Worm (Caenorhabditis elegans) whole organism, L1 larva: ENCODE results near the gene C34F6.12.

Experiments
- C04F5.9 ChIP-seq: sonication (generic microtip); optimal IDR thresholded peaks from 2 replicates; lab custom pipeline; 2016; ENCODE audit warnings: missing genetic modification characterization, missing compliant biosample characterization
- C16A3.4 ChIP-seq: fragments of 150-350 bp; optimal IDR thresholded peaks from 2 replicates; lab custom pipeline; 2014; ENCODE audit warnings: missing biosample characterization, missing genetic modification characterization
- C34B4.2 ChIP-seq: sonication (generic microtip); optimal IDR thresholded peaks from 2 replicates; lab custom pipeline; 2017; ENCODE audit warnings: mild to moderate bottlenecking, missing genetic modification characterization, missing compliant biosample characterization
- Y116A8C.19 ChIP-seq: sonication (generic microtip); optimal IDR thresholded peaks from 2 replicates; lab custom pipeline; 2016; ENCODE audit warnings: missing compliant biosample characterization, missing genetic modification characterization, borderline replicate concordance
- alr-1 ChIP-seq: fragments of 200-800 bp; sonication (Bioruptor generic); optimal IDR thresholded peaks from 2 replicates; lab custom pipeline; 2018; ENCODE audit warnings: borderline replicate concordance, mild to moderate bottlenecking, missing genetic modification characterization, missing compliant biosample characterization
- aly-2 ChIP-seq: fragments of 150-350 bp; optimal IDR thresholded peaks from 2 replicates; lab custom pipeline; 2014; ENCODE audit warnings: missing biosample characterization, missing genetic modification characterization
- blmp-1 ChIP-seq: fragments of 150-350 bp; optimal IDR thresholded peaks from 2 replicates; lab custom pipeline; 2014; ENCODE audit warnings: missing biosample characterization, missing genetic modification characterization
- ceh-8 ChIP-seq: fragments of 200-800 bp; sonication (Bioruptor generic); optimal IDR thresholded peaks from 2 replicates; lab custom pipeline; 2018; ENCODE audit warnings: mild to moderate bottlenecking, missing genetic modification characterization, moderate library complexity, missing compliant biosample characterization
- dpl-1 ChIP-seq, 3 experiments: fragments of 150-350 bp in 2 of 3; sonication (generic microtip) in 1 of 3; optimal IDR thresholded peaks; 2 replicates each; lab custom pipeline; 2014 to 2017; ENCODE audit warnings: missing biosample characterization in 3 of 3, missing genetic modification characterization in 3 of 3, missing genetic modification reagents in 3 of 3
- efl-1 ChIP-seq, 4 experiments: fragments of 150-350 bp; optimal IDR thresholded peaks in 3 of 4; peaks in 1 of 4; 1 replicate in 1 of 4; 2 replicates in 3 of 4; lab custom pipeline; 2014; ENCODE audit warnings: missing biosample characterization in 2 of 4, missing genetic modification characterization in 2 of 4, missing genetic modification reagents in 2 of 4
- egl-13 ChIP-seq: sonication (generic microtip); optimal IDR thresholded peaks from 2 replicates; lab custom pipeline; 2016; ENCODE audit warnings: missing genotype, missing genetic modification reagents, missing genetic modification characterization, missing compliant biosample characterization
- elt-2 ChIP-seq: sonication (generic microtip); optimal IDR thresholded peaks from 2 replicates; lab custom pipeline; 2016; ENCODE audit warnings: missing genetic modification characterization, mild to moderate bottlenecking, inconsistent platforms, missing compliant biosample characterization, missing genetic modification reagents
- fkh-4 ChIP-seq: sonication (generic microtip); optimal IDR thresholded peaks from 2 replicates; lab custom pipeline; 2016; ENCODE audit warnings: missing compliant biosample characterization, missing genetic modification characterization, borderline replicate concordance
- hlh-17 ChIP-seq: fragments of 200-800 bp; sonication (Bioruptor generic); optimal IDR thresholded peaks from 2 replicates; lab custom pipeline; 2018; ENCODE audit warnings: missing genetic modification characterization, mild to moderate bottlenecking, missing compliant biosample characterization, moderate library complexity, borderline replicate concordance
- lin-13 ChIP-seq: fragments of 150-350 bp; optimal IDR thresholded peaks from 2 replicates; lab custom pipeline; 2014; ENCODE audit warnings: missing biosample characterization, missing genetic modification reagents, missing genetic modification characterization
- lin-14 ChIP-seq: fragments of 200-800 bp; sonication (Bioruptor generic); optimal IDR thresholded peaks from 2 replicates; lab custom pipeline; 2018; ENCODE audit warnings: mild to moderate bottlenecking, missing genetic modification characterization, moderate library complexity, missing compliant biosample characterization
- lin-35 ChIP-seq, 2 experiments: fragments of 150-350 bp; optimal IDR thresholded peaks; 2 replicates each; lab custom pipeline; 2014; ENCODE audit warnings: missing biosample characterization in 2 of 2, missing genetic modification characterization in 2 of 2, missing genetic modification reagents in 2 of 2
- mab-9 ChIP-seq: fragments of 200-800 bp; sonication (Bioruptor generic); IDR thresholded peaks from 2 replicates; pipeline ENCODE4 v1.3.6; 2022; ENCODE audit warnings: missing genetic modification reagents, missing genetic modification characterization, missing compliant biosample characterization
- mef-2 ChIP-seq: fragments of 150-350 bp; optimal IDR thresholded peaks from 2 replicates; lab custom pipeline; 2014; ENCODE audit warnings: missing biosample characterization, missing genetic modification characterization
- mep-1 ChIP-seq: fragments of 150-350 bp; optimal IDR thresholded peaks from 2 replicates; lab custom pipeline; 2014; ENCODE audit warnings: missing biosample characterization, missing genetic modification characterization
- nhr-11 ChIP-seq: fragments of 150-350 bp; optimal IDR thresholded peaks from 2 replicates; lab custom pipeline; 2014; ENCODE audit warnings: missing biosample characterization, missing genetic modification characterization
- nhr-12 ChIP-seq: sonication (generic microtip); optimal IDR thresholded peaks from 2 replicates; lab custom pipeline; 2017; ENCODE audit warnings: missing biosample characterization, missing genetic modification characterization
- nhr-19 ChIP-seq: fragments of 200-800 bp; sonication (Bioruptor generic); conservative IDR thresholded peaks from 2 replicates; pipeline ENCODE4 v1.3.6; 2022; ENCODE audit warnings: missing genetic modification characterization, missing compliant biosample characterization
- nhr-28 ChIP-seq: fragments of 150-350 bp; optimal IDR thresholded peaks from 2 replicates; lab custom pipeline; 2014; ENCODE audit warnings: missing biosample characterization, missing genetic modification characterization
- nhr-47 ChIP-seq: sonication (generic microtip); optimal IDR thresholded peaks from 2 replicates; lab custom pipeline; 2016; ENCODE audit warnings: mild to moderate bottlenecking, missing genetic modification characterization, moderate library complexity, missing compliant biosample characterization
- nhr-77 ChIP-seq: fragments of 150-350 bp; optimal IDR thresholded peaks from 2 replicates; lab custom pipeline; 2014; ENCODE audit warnings: missing biosample characterization, missing genetic modification characterization
- nhr-85 ChIP-seq: sonication (generic microtip); peaks from one replicate; lab custom pipeline; 2016; ENCODE audit warnings: missing genetic modification characterization, inconsistent platforms, missing compliant biosample characterization
- skn-1 ChIP-seq: fragments of 150-350 bp; optimal IDR thresholded peaks from 2 replicates; lab custom pipeline; 2014; ENCODE audit warnings: missing biosample characterization, missing genetic modification characterization
- snpc-4 ChIP-seq: fragments of 150-350 bp; optimal IDR thresholded peaks from 2 replicates; lab custom pipeline; 2014; ENCODE audit warnings: missing biosample characterization, missing genetic modification characterization
- snu-23 ChIP-seq: sonication (generic microtip); optimal IDR thresholded peaks from 2 replicates; lab custom pipeline; 2016; ENCODE audit warnings: missing genetic modification characterization, missing compliant biosample characterization
- swsn-7 ChIP-seq: sonication (generic microtip); optimal IDR thresholded peaks from 2 replicates; lab custom pipeline; 2016; ENCODE audit warnings: missing genetic modification characterization, missing compliant biosample characterization
- tbx-2 ChIP-seq: sonication (generic microtip); optimal IDR thresholded peaks from 2 replicates; lab custom pipeline; 2016; ENCODE audit warnings: missing genetic modification characterization, missing compliant biosample characterization
- unc-30 ChIP-seq: sonication (generic microtip); optimal IDR thresholded peaks from 2 replicates; lab custom pipeline; 2017; ENCODE audit warnings: missing biosample characterization, missing genetic modification characterization
- unc-62 ChIP-seq: fragments of 150-350 bp; optimal IDR thresholded peaks from 2 replicates; lab custom pipeline; 2014; ENCODE audit warnings: missing biosample characterization, missing genetic modification reagents, missing genetic modification characterization

The C34F6.12 gene

DNA sequence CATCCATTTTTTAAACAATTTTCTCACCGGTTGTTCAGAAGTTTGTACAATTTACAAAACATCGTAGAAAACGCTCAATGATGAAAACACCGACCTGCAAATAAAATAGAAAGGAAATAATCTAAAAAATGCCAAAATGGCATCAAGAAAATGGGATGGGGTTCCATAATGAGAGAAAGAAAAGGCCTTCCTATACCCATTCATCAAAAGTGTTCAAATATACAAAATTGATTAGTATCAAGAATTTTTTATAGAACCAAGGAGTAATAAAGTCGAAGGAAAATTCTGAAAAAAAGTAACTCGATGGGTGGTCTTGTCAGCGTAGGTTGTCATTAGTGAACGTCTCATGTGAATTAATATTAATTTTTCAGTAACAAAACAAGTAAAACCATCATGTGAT, at the start of gene C34F6.12:
Gene C34F6.12 (minus strand): TSS at position 101 of the 400 bp plus-strand sequence.
- no peak for TF ChIP-seq fkh-4 (tag; lab: Kevin White, UChicago)
- TF ChIP-seq efl-1 (optimal IDR thresholded peaks at IDR 0.05; lab: Kevin White, UChicago), result no peak
- TF ChIP-seq efl-1 (GFP tag; optimal IDR thresholded peaks at IDR 0.05 in 1 of 2; lab: Kevin White, UChicago), result peak in 1 of 2 experiments; percentile 37

DNA sequence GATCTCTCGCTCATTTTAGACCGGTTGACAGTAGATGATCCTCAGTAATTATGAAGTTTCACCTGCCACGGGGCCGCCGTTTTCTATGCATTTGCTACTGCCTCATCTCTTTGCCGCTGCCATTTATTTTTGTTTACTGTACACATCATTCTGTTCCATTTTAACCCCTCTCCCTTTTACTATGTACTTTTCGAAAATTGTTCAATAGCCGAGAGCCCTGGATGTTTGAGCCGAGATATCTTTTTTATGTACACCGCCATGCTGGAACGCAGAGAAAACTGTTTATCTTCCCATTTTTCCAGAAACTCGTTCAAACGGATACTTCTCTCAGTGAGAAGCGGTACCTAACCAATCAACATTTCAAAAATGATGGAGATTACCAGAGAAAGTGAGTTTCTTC, 44.4 kb upstream of the C34F6.12 start, which contains the start of gene ifa-1:
Gene ifa-1 (plus strand): TSS at position 301 of the 400 bp plus-strand sequence.
- TF ChIP-seq tbx-2 (tag; lab: Kevin White, UChicago) (no peak), C04F5.9 (tag; lab: Kevin White, UChicago) (no peak), nhr-77 (no peak), unc-30 (tag; lab: Kevin White, UChicago) (no peak), nhr-19 (GFP tag; lab: Robert Waterston, UW) (no peak), C16A3.4 (tag; lab: Kevin White, UChicago) (no peak), nhr-85 (no peak), mep-1 (tag; lab: Kevin White, UChicago) (no peak), swsn-7 (tag; lab: Kevin White, UChicago) (no peak), lin-13 (GFP tag; lab: Kevin White, UChicago) (no peak), dpl-1 (GFP tag; optimal IDR thresholded peaks at IDR 0.05; lab: Kevin White, UChicago) (no peak)

DNA sequence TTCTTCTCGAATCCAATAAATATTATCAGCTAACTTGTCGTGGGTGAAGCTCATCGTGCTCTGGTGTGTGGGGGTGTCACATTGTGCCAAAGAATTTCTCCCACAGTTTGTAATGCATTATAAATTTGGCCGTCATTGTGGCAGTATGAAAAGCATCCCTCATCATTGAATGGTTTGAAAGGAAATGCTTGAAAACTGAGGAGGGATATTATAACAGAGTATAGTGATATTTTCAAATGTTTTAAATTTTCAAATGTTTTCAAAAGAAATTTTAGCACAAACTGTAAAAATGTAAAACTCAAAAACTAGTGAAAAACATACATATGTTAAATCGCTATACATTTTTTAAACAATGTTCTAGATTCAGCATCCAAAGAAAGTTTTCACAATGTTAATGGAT, 42.5 kb upstream of the C34F6.12 start, which contains the start of gene C03A3.3:
Gene C03A3.3 (minus strand): TSS at position 101 of the 400 bp plus-strand sequence.
- TF ChIP-seq hlh-17 (GFP tag; lab: Kevin White, UChicago) (no peak), mab-9 (no peak), aly-2 (tag; lab: Kevin White, UChicago) (no peak), ceh-8 (GFP tag; lab: Kevin White, UChicago) (no peak)
- TF ChIP-seq, all 84 proteins: peak for 0

DNA sequence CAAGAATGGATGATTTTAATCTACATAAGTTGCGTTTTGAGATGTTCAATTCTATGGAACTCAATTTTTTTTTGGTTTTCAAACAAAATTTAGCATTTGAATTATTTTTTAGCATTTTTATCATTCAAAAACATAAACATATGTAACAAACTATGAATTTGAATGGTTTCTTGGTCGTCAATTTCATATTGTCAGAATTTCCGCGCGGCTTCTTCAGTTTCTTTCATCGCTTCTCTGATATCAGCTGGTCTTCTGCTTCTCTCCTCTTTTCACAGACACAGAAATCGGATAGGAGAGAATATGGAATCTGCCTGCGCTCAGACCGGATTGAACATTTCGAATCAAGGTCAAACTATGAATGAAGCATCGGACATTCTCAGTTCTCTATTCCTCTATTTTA, 40.2 kb upstream of the C34F6.12 start, which contains the start of gene C03A3.9:
Gene C03A3.9 (plus strand): TSS at position 301 of the 400 bp plus-strand sequence.
- TF ChIP-seq mef-2 (tag; lab: Kevin White, UChicago), result no peak
- no peak for TF ChIP-seq swsn-7 (tag; lab: Kevin White, UChicago)
- TF ChIP-seq efl-1 (optimal IDR thresholded peaks at IDR 0.05; lab: Kevin White, UChicago), result no peak
- no peak for TF ChIP-seq efl-1 (GFP tag; optimal IDR thresholded peaks at IDR 0.05 in 1 of 2; lab: Kevin White, UChicago)
- peak; percentile 14 for TF ChIP-seq blmp-1 (tag; lab: Kevin White, UChicago)
- TF ChIP-seq egl-13, result no peak
- no peak for TF ChIP-seq snpc-4 (tag; lab: Kevin White, UChicago)
- no peak for TF ChIP-seq snu-23
- no peak for TF ChIP-seq nhr-12 (tag; lab: Kevin White, UChicago)
- no peak for TF ChIP-seq nhr-47 (tag; lab: Kevin White, UChicago)

DNA sequence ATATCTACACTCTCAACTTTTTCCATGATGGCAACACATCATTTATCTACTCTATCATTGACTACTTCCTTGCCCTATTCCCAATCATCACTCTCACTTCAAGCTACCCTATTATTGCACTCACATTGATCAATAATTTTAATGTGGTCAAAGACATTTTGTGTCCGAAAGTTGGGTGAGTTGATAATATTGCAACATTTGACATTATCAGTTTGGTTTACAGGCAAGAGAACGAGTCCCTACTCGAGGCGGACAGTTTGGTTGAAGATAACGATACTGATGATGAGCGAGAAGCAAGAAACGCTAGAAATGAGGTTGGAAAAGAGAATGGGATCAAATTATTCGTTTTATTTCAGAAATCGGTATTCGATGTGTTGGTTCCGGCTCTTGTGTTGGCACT, 38.2 kb upstream of the C34F6.12 start:
- TF ChIP-seq lin-14 (GFP tag; lab: Kevin White, UChicago) (peak; percentile 20), Y116A8C.19 (tag; lab: Kevin White, UChicago) (no peak), C34B4.2 (tag; lab: Kevin White, UChicago) (no peak), mep-1 (tag; lab: Kevin White, UChicago) (no peak), lin-35 (GFP tag; optimal IDR thresholded peaks at IDR 0.05; lab: Kevin White, UChicago) (peak in 1 of 2 experiments; percentile 32), elt-2 (peak; percentile 71), alr-1 (tag; lab: Kevin White, UChicago) (no peak), skn-1 (tag; lab: Kevin White, UChicago) (no peak), nhr-28 (tag; lab: Kevin White, UChicago) (no peak), unc-62 (GFP tag; lab: Kevin White, UChicago) (no peak), nhr-11 (tag; lab: Kevin White, UChicago) (no peak)
